Fruit fly (Drosophila melanogaster): Measurements from ENCODE around the gene CG3862.

Gene CG3862

dm6 chr2L:827516-828362, 2.1 kb upstream of the CG3862 start:
- TF ChIP-seq CG9948 (tag; optimal IDR thresholded peaks at IDR 0.05), result peak; percentile 26
- TF ChIP-seq fd96Ca (GFP tag; IDR thresholded peaks at IDR 0.05), result no peak
- TF ChIP-seq CG15710 (tag; optimal IDR thresholded peaks at IDR 0.05), result peak; percentile 23
- TF ChIP-seq EcR (GFP tag; optimal IDR thresholded peaks at IDR 0.05), result peak; percentile 27
- 0 out of 2 replicates have a peak, but pooled peaks have one; percentile 8 for TF ChIP-seq Ets98B (GFP tag; IDR thresholded peaks at IDR 0.05)

dm6 chr2L:827049-827448, 1.4 kb upstream of the CG3862 start:
- TF ChIP-seq CG34367 (tag; optimal IDR thresholded peaks at IDR 0.05) (no peak), CG17806 (tag; optimal IDR thresholded peaks at IDR 0.05) (no peak), CG12605 (GFP tag; IDR thresholded peaks at IDR 0.05) (0 out of 2 replicates have a peak, but pooled peaks have one; percentile 18), fd96Ca (GFP tag; IDR thresholded peaks at IDR 0.05) (no peak), CG9948 (tag; optimal IDR thresholded peaks at IDR 0.05) (no peak)

dm6 chr2L:826388-826787, 727 bp upstream of the CG3862 start:
- TF ChIP-seq CG9948 (tag; optimal IDR thresholded peaks at IDR 0.05), result no peak
- no peak for TF ChIP-seq Pif1A (GFP tag; optimal IDR thresholded peaks at IDR 0.05)
- no peak for TF ChIP-seq CG8301 (tag; optimal IDR thresholded peaks at IDR 0.05)
- TF ChIP-seq Pif1B (GFP tag; optimal IDR thresholded peaks at IDR 0.05), result no peak

dm6 chr2L:821986-822711, 3.5 kb downstream of the CG3862 start:
- no peak for TF ChIP-seq Pif1B (GFP tag; optimal IDR thresholded peaks at IDR 0.05)
- peak; percentile 88 for TF ChIP-seq CG8159 (tag; optimal IDR thresholded peaks at IDR 0.05)
- no peak for TF ChIP-seq CG4496 (GFP tag; IDR thresholded peaks at IDR 0.05)
- TF ChIP-seq CG34367 (tag; optimal IDR thresholded peaks at IDR 0.05), result no peak

- 0 out of 3 replicates have a peak, but pooled peaks have one; percentile 36 for TF ChIP-seq CG4496 (GFP tag; IDR thresholded peaks at IDR 0.05)
- no peak for TF ChIP-seq CG8159 (tag; optimal IDR thresholded peaks at IDR 0.05)
- no peak for TF ChIP-seq fd96Ca (GFP tag; IDR thresholded peaks at IDR 0.05)
- no peak for TF ChIP-seq CG15710 (tag; optimal IDR thresholded peaks at IDR 0.05)
- no peak for TF ChIP-seq CG13204 (GFP tag; optimal IDR thresholded peaks at IDR 0.05)
- TF ChIP-seq CG17806 (tag; optimal IDR thresholded peaks at IDR 0.05), result no peak
- no peak for TF ChIP-seq D1 (tag; optimal IDR thresholded peaks at IDR 0.05)
- TF ChIP-seq CG14655 (GFP tag; optimal IDR thresholded peaks at IDR 0.05), result no peak
- TF ChIP-seq CG32121 (GFP tag; IDR thresholded peaks at IDR 0.05), result no peak
Observed at dm6 chr2L:821242-821985, 4.2 kb downstream of the CG3862 start, which contains the start of gene CG3662. CG3662 (plus strand) TSS chr2L:821289.

- TF ChIP-seq CG9948 (tag; optimal IDR thresholded peaks at IDR 0.05) (peak; percentile 68), CG17806 (tag; optimal IDR thresholded peaks at IDR 0.05) (peak; percentile 68), CG15710 (tag; optimal IDR thresholded peaks at IDR 0.05) (peak; percentile 76), CG14655 (GFP tag; optimal IDR thresholded peaks at IDR 0.05) (no peak), CG4496 (GFP tag; IDR thresholded peaks at IDR 0.05) (peak; percentile 64), fd96Ca (GFP tag; IDR thresholded peaks at IDR 0.05) (0 out of 3 replicates have a peak, but pooled peaks have one; percentile 42), D1 (tag; optimal IDR thresholded peaks at IDR 0.05) (no peak), Ets98B (GFP tag; IDR thresholded peaks at IDR 0.05) (peak; percentile 28), CG8301 (tag; optimal IDR thresholded peaks at IDR 0.05) (peak; percentile 51), CG32121 (GFP tag; IDR thresholded peaks at IDR 0.05) (peak; percentile 67; the same call in 1 of the 2 replicates), rn (GFP tag; IDR thresholded peaks at IDR 0.05) (peak; percentile 50; the same call in 1 of the 2 replicates), CG8159 (tag; optimal IDR thresholded peaks at IDR 0.05) (peak; percentile 75), Snoo (tag; optimal IDR thresholded peaks at IDR 0.05) (peak; percentile 54), Pif1A (GFP tag; optimal IDR thresholded peaks at IDR 0.05) (no peak), Pif1B (GFP tag; optimal IDR thresholded peaks at IDR 0.05) (no peak), CG34367 (tag; optimal IDR thresholded peaks at IDR 0.05) (peak; percentile 49)
Observed at dm6 chr2L:819315-820032, 6.2 kb downstream of the CG3862 start, which contains the start of the genes PGAP2 and Clp. PGAP2 (minus strand) TSS chr2L:819508. Clp (plus strand) TSS chr2L:819964.

All from whole organism, pupa.